Fruit fly (Drosophila melanogaster) whole organism: Measurements from ENCODE around the gene CG3213.

Experiments used
- CG8478 ChIP-seq: fragments of >200 bp; optimal IDR thresholded peaks from 2 replicates; lab custom pipeline; 2018; ENCODE audit warnings: inconsistent platforms
- Dll ChIP-seq: fragments of >200 bp; optimal IDR thresholded peaks from 2 replicates; lab custom pipeline; 2017
- EcR ChIP-seq, 2 experiments: fragments of >200 bp; optimal IDR thresholded peaks; 2 replicates each; lab custom pipeline; 2017; ENCODE audit warnings: missing biosample characterization in 2 of 2, missing genetic modification characterization in 2 of 2, missing genetic modification reagents in 2 of 2
- pan ChIP-seq: fragments of >200 bp; optimal IDR thresholded peaks from 2 replicates; lab custom pipeline; 2017
- psq ChIP-seq: fragments of >200 bp; optimal IDR thresholded peaks from 2 replicates; lab custom pipeline; 2017
- usp ChIP-seq: fragments of >200 bp; optimal IDR thresholded peaks from 2 replicates; lab custom pipeline; 2017; ENCODE audit warnings: missing biosample characterization, missing genetic modification characterization, mixed read lengths

The CG3213 gene

DNA sequence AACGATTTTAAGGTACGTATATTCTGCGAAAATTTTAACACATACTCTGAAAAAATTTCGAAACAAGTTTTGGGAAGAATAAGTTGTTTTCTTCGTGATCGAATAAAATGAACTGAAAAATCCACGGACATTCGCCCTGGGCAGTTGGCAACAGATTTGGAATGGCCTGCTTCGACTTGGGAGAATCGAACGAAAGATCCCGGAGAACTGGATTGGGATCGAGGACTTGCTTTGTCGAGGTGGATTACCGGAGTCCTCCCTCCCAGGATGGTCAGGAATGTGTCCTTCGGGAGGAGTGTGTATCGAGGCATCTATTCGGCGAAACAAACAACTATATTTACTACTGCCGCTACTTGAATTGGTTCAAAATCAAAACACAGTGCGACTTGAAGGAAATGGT, at the start of gene CG3213, which contains the start of gene CG8851:
CG3213 (minus strand) TSS at position 101 of the 400 bp plus-strand sequence.
CG8851 (plus strand) TSS at position 127 of the 400 bp plus-strand sequence.
- no peak for TF ChIP-seq pan

DNA sequence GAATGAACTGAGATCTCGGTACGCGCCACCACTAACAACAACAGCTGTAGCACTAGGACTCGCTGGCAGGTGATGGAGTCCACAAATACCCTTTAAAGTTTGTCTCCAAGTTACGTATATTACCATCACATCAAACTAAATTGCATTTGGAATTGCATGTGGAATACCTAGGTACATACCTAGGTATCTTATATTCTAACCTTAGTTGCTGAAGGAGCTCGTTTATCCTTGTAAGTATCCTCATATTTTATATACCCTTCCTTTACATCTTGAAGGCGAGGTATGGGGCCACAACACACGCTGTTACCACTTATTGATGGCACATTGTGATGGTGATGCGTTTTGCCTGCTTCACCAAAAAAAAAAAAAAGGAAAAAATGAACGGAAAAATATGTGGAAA, 47.9 kb upstream of the CG3213 start:
- TF ChIP-seq psq (lab: Kevin White, UChicago) (no peak), Dll (lab: Kevin White, UChicago) (no peak), usp (no peak), pan (no peak)

DNA sequence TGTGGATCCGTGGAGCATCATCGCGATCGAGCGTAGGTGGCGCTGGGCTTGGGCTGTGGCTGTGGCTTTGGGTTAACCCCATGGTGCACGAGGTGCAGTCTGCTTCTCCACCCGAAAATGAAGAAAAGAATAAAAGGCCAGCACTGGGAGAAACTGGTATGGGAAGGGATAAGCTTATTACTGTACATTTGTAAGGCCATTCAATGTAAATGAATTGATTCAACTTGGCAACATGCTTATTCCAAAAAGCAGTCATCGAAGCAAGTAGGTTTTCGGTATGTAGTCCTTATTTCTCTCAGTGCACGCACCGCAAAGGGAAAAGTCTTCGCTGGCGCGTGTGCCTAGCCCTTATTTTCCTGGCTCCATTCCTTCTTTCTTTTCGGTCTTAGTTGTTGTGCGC, 47.1 kb upstream of the CG3213 start:
- TF ChIP-seq EcR (GFP tag; optimal IDR thresholded peaks at IDR 0.05; lab: Kevin White, UChicago) (no peak), usp (no peak), pan (no peak), CG8478 (no peak), Dll (lab: Kevin White, UChicago) (no peak), psq (lab: Kevin White, UChicago) (no peak)

DNA sequence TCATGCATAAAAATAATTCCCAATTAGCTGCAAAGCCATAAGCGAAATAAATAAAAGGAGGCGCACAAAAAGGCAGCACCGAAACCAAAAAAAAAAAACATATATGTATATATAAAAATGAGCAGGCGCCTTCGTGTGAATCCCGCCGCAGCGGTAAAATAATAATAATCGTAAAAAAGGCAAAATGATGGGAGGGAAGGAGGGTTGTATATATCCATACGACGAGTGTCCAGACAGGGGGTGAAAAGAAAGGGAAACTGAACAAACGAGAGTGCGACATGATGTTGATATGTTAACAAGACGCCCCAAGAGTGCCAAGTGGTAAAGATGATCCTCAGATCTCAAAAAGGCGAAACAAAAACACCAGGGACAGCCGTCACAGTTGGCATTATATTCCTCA, 45.1 kb upstream of the CG3213 start:
- TF ChIP-seq Dll (lab: Kevin White, UChicago) (no peak), pan (no peak), CG8478 (no peak), usp (no peak), psq (lab: Kevin White, UChicago) (no peak), EcR (GFP tag; optimal IDR thresholded peaks at IDR 0.05; lab: Kevin White, UChicago) (no peak)

DNA sequence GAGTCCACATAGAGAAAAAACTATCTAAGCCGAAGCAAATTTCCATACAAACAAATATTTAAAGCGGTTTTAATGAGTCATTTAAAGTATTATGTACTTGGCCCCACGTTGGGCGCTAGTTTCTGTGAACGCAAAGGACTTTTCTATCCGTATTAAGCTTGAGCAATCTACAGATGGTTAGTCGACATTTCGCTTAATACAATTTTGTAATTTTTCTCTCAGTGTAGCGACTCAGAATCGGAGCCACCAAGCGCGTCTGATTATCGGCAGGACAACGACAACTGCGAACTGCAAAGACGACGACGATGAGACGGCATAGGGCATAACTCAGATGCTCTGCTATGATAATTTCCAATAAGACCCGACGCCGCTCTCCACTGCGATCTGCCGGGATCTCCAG, 43.0 kb upstream of the CG3213 start:
- TF ChIP-seq EcR (GFP tag; optimal IDR thresholded peaks at IDR 0.05; lab: Kevin White, UChicago) (no peak), usp (no peak), pan (no peak), Dll (lab: Kevin White, UChicago) (no peak), psq (lab: Kevin White, UChicago) (no peak)

DNA sequence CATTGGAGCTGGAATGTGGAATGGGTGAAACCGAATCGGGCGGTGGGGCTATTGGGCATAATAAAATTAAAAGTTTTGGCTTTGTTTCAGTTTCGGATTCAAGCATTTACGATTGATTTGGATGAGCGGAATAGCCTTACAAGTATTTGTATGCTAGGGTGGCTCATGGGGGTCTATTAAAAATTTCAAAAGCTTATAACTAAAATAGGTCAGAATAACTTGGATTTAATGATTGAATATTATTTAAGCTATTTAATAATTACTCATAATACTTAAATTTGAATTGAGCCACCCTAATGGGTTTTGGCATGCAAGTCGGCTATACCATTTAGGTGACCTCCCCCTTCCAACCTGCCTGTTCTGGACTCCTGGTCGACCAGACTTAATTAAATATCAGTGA, 40.2 kb upstream of the CG3213 start:
- no peak for TF ChIP-seq pan
- TF ChIP-seq usp: no peak
- no peak for TF ChIP-seq psq (lab: Kevin White, UChicago)
- no peak for TF ChIP-seq EcR (GFP tag; optimal IDR thresholded peaks at IDR 0.05; lab: Kevin White, UChicago)
- no peak for TF ChIP-seq CG8478
- TF ChIP-seq Dll (lab: Kevin White, UChicago): no peak

DNA sequence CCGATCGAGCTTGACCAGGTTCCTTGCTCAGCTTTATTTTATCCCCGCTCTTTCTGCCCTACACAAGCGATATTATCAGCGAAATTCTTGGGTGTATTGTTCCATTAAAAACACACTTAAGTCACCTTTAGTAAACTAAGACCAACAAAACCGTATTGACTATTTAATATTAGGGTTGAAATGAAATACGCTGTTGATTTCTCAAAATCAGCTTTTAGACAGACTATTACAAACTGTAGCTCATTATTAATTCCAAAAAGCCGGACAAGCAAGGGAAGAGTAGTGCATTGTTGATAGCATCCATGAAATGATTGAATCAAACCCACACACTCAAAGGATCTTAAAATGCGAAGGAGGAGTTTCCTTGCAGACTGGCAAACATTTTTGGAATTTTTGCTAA, 38.8 kb upstream of the CG3213 start:
- TF ChIP-seq Dll (lab: Kevin White, UChicago): no peak

DNA sequence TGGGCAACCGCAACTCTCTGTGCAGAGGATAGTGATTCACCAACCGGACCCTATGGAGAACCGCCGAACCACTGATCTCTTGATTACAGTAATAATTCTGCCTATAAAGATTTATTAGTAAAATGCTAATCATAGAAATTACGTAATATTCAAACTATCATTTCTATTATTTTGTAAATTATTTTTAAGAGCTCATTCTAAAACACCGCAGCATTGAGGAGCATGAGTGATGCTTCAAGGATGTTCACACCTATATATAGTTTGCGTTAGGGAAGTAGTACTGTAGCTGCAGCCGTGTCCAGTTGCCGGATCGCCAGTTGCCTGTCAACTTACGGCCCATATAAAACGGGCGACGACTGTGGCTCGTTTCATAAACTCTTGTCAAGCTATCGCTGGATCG, 38.0 kb upstream of the CG3213 start:
- TF ChIP-seq pan (no peak), usp (no peak), psq (lab: Kevin White, UChicago) (no peak), EcR (GFP tag; optimal IDR thresholded peaks at IDR 0.05; lab: Kevin White, UChicago) (no peak), Dll (lab: Kevin White, UChicago) (no peak), CG8478 (no peak)

DNA sequence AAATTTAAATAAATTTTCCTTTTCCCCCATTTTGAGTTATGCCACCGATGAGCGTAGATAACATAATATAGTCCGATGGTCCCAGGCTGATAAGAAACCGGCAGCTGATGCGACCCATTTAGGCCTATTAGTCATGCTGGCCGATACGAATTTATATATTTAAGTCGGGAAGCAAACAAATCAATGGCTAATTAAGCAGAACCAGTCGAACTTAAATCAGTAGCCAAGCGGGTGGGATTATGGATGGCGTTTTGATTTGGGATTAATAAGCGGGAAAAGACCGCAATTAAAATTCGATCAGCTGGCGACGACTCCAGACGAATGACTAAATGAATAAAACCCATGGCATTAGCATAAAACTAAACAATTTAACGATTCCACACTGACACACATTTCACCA, 37.5 kb upstream of the CG3213 start:
- no peak for TF ChIP-seq CG8478
- TF ChIP-seq usp: no peak
- TF ChIP-seq pan: no peak
- TF ChIP-seq EcR (GFP tag; optimal IDR thresholded peaks at IDR 0.05; lab: Kevin White, UChicago): no peak
- TF ChIP-seq Dll (lab: Kevin White, UChicago): no peak
- TF ChIP-seq psq (lab: Kevin White, UChicago): no peak

DNA sequence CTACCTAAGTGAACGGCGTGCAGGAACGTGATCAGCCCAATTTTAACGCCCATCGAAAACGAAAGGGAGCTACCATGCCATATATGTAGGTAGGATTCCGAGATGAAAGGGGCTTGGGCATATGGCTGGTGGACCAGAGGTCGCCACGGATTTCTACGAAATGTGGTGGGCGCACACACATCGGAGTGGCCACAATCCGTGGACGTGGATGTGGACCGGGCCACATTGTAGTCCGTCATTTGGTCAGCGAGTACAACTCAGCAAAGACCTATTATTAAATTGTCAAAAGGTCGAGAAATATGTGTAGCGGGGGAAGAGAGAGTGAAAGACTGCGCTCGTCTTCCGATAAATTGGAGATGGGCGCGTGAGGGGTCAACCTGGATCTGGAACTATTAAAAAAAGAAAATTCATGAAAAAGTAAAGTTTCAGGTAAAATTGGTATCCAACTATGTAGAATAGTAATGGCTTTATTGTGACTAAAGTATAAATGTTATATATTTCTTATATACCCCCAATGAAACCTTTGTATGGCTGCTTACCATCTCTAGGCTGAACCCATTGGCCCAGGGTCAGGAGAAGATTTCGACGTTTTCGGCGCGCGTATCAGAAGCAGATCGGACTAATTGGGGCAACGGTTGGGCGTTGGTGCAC, 36.1 kb upstream of the CG3213 start:
- TF ChIP-seq CG8478: no peak
- no peak for TF ChIP-seq usp
- no peak for TF ChIP-seq Dll (lab: Kevin White, UChicago)
- TF ChIP-seq psq (lab: Kevin White, UChicago): no peak
- no peak for TF ChIP-seq EcR (GFP tag; optimal IDR thresholded peaks at IDR 0.05; lab: Kevin White, UChicago)
- TF ChIP-seq pan: no peak

DNA sequence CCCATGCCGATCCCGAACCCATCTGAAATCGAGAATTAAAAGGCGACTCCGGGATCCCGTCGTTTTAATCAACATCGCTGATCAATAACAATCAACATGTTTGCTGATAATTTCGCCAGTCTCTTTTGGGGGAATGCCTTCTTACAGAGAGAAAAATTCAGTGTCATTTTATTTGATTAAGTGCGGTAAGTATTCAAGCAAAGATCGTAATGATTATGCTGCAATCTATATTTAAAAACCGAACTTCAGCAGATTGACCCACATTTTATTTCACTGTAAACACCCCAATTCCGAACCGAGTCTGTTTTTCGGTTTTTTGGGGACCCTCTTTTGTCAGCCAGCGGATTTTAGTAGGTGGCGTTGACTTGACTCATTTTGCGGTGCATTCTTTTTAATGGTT, 34.5 kb upstream of the CG3213 start:
- TF ChIP-seq pan: no peak
- no peak for TF ChIP-seq Dll (lab: Kevin White, UChicago)
- TF ChIP-seq CG8478: no peak
- TF ChIP-seq psq (lab: Kevin White, UChicago): no peak
- no peak for TF ChIP-seq usp
- no peak for TF ChIP-seq EcR (GFP tag; optimal IDR thresholded peaks at IDR 0.05; lab: Kevin White, UChicago)

DNA sequence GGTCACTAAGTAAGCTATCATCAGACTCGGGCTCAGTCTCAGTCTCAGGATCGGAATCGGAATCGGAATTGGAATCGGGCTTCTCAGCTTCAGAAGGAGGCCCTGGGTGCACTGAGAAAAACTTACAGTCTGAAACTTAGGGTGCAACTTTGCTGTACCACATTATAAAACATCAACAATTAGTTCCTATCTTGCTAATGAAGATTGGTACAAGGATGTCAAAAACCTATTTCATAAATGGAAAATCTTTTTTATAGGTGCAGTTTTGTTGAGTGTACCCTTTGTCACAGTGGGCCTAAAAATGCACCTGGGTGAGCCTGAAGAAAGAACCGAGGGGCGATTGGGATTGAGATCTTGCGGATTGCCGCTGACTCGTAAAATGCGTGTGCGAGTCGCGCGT, 33.3 kb upstream of the CG3213 start:
- no peak for TF ChIP-seq Dll (lab: Kevin White, UChicago)
- no peak for TF ChIP-seq usp
- TF ChIP-seq EcR (GFP tag; optimal IDR thresholded peaks at IDR 0.05; lab: Kevin White, UChicago): no peak
- no peak for TF ChIP-seq CG8478
- TF ChIP-seq pan: no peak
- no peak for TF ChIP-seq psq (lab: Kevin White, UChicago)

DNA sequence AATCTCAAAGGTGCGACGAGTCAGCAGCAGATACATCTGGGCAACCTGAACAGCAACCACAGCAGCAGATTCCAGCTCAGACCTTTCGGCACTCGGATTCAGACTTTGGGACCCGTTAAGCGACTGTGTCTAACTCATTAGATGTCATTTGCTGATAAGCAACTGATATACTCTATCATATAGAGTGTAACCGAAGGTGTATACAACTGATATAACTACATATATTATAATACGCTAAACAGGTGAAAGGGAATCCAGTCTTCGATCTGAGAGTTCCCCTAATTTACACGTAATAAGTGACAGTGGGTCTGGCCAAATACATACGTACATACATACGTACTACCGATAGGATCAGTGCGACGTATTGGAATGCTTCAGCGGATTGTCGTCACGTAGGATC, 31.1 kb upstream of the CG3213 start:
- TF ChIP-seq pan (no peak), CG8478 (no peak), usp (no peak), psq (lab: Kevin White, UChicago) (no peak)

DNA sequence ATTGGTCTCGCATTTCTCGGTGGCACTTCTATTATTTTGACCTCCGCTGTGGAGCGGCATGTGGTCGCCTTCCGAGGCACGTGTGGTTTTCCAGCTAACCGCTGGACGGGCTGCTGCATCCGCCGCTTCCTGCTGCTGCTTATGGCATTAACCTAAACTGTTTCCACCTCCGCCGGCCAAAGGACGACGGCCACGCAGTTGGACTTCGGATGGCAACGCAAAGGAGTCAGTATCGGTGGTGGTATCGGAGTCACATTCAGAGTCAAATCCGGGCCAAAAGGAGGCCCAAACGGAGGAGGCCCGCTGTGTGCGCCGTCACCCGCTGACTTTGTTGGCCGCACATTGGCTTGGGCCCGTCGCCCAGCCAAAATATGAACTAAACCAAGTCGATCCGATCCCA, 30.3 kb upstream of the CG3213 start:
- TF ChIP-seq pan (no peak), psq (lab: Kevin White, UChicago) (no peak), Dll (lab: Kevin White, UChicago) (no peak), EcR (GFP tag; optimal IDR thresholded peaks at IDR 0.05; lab: Kevin White, UChicago) (no peak), usp (no peak), CG8478 (no peak)
